Worm (Caenorhabditis elegans) whole organism, young adult: ENCODE data around the gene sto-1.

Source experiments
- B0261.1 ChIP-seq: sonication (generic microtip); optimal IDR thresholded peaks from 2 replicates; lab custom pipeline; 2016; ENCODE audit warnings: mild to moderate bottlenecking, missing genetic modification characterization, moderate library complexity, missing compliant biosample characterization
- T26A5.8 ChIP-seq: sonication (generic microtip); optimal IDR thresholded peaks from 2 replicates; lab custom pipeline; 2016; ENCODE audit warnings: missing genetic modification characterization, missing compliant biosample characterization
- ztf-18 ChIP-seq: sonication (generic microtip); optimal IDR thresholded peaks from 2 replicates; lab custom pipeline; 2016; ENCODE audit warnings: missing genotype, mild to moderate bottlenecking, missing genetic modification characterization, missing compliant biosample characterization

ce11 chrX:7582223-7582622 lies 19.6 kb downstream of the sto-1 start:
- TF ChIP-seq ztf-18 (tag; lab: Kevin White, UChicago) (no peak), B0261.1 (tag; lab: Kevin White, UChicago) (no peak), T26A5.8 (tag; lab: Kevin White, UChicago) (no peak)
